Fruit fly (Drosophila melanogaster) Kc167 (cell line): ENCODE results near the gene ICA69.

ENCODE experiments used
- Myc ChIP-seq: fragments of >200 bp; optimal IDR thresholded peaks from 2 replicates; lab custom pipeline; 2017; ENCODE audit warnings: missing external identifiers
- Sin3A ChIP-seq: fragments of >200 bp; optimal IDR thresholded peaks from 2 replicates; lab custom pipeline; 2018; ENCODE audit warnings: missing external identifiers
- h ChIP-seq: fragments of >200 bp; optimal IDR thresholded peaks from 3 replicates; lab custom pipeline; 2018; ENCODE audit warnings: missing external identifiers
- insv ChIP-seq: fragments of >200 bp; optimal IDR thresholded peaks from 3 replicates; lab custom pipeline; 2018; ENCODE audit warnings: missing external identifiers
- psq ChIP-seq: fragments of >200 bp; optimal IDR thresholded peaks from 2 replicates; lab custom pipeline; 2017; ENCODE audit warnings: missing external identifiers
- ttk ChIP-seq: sonication (Bioruptor generic); optimal IDR thresholded peaks from 2 replicates; lab custom pipeline; 2017; ENCODE audit warnings: missing external identifiers

ICA69 gene

DNA sequence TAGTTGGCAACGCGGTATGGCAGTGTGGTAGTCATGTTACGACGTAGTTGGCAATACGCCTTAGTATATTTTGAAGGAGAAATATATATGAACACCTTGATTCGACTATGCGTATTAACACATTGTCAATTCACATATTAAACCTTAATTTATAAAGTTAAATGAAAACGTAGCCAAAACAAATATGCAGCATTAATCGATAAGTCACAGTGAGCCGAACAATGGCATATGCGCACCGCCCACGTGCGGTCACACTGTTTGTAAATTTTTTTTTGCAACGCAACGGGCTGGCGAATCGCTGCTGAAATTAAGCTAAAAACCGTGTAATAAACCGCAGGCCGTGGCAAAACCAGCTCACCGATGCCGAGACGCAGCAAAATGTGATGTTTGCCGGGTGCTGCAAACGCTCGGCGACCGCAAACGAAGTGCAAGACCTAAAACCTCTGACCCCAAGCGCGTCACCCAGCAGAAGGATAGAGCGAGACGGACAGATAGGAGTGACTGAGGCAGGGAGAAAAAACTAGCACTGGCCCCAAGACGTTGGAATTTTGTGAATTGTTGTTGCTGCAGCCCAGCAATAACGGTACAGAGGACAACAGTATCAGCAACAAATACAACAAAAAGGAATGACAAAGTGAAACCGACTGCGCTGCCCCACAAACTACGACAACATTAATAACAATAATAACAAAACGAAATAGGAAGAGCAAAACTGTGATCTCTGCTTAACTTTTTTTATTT, 44.5 kb downstream of the ICA69 start:
- no peak for TF ChIP-seq h
- TF ChIP-seq ttk, result no peak
- TF ChIP-seq psq (lab: Kevin White, UChicago), result no peak
- no peak for TF ChIP-seq insv
- TF ChIP-seq Myc (lab: Kevin White, UChicago), result no peak
- TF ChIP-seq Sin3A, result no peak

- no peak for TF ChIP-seq insv
- TF ChIP-seq ttk, result no peak
- TF ChIP-seq psq (lab: Kevin White, UChicago), result no peak
- TF ChIP-seq Sin3A, result no peak
Measured at dm6 chr3L:21176276-21176934, 45.2 kb downstream of the ICA69 start.

DNA sequence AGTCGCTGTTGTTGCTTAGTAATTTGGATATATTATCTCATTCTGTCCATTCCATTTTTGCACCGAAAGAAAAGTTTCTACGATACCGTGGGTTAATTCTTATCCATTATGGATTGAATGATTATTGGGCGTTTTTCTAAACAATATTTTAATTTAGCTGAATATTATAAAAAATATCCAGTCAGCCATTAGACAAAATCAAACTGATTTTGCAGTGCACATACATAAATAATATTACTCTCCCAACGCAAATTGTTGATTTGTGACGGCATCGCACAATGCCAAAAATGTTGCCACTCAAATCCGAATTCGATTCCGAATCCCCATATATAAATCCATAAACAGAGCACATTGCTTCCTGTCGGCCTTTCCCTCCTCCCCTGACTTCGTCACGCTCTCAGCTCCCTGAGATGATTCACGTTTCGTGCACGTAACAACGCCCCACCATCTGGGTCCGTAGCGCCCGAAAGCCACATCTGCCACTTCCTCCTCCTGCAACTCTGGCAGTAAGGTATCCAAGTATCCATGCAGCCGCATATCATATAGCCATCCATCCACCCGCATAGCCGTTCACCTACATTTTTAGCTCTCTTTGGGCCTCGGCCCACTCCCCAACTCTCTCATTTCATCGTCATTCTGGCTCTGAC, 45.8 kb downstream of the ICA69 start:
- TF ChIP-seq Sin3A (no peak), insv (no peak), ttk (no peak), Myc (lab: Kevin White, UChicago) (no peak), h (no peak), psq (lab: Kevin White, UChicago) (no peak)
